Worm (Caenorhabditis elegans): ENCODE data around the gene fsn-1.
A peak's percentile ranks its signal among the peaks of the same experiment; 100 is the strongest.

fsn-1 gene

DNA sequence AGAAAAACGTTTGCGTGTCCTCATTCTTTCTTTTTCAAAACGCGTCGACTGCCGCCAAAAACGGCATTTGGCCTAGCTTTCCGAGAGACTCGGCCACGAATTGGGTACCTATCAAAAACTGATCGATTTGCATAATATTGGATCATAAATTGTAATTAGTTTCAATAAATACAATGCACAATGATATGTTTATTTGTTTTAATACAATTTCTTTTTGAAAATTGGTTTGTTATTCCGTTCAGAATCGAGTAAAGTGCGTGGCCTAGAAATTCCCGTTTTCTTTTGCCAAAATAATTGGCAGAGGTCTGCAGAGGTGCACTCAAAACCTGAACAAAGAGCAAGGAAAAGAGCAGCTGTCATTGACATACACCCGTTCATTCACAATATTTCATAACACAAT is 31.7 kb upstream of the fsn-1 start, which contains the start of gene F26F4.8 (continued):
- TF ChIP-seq ceh-19 (GFP tag; optimal IDR thresholded peaks at IDR 0.05) (no peak), dve-1 (tag; optimal IDR thresholded peaks at IDR 0.05) (no peak)

DNA sequence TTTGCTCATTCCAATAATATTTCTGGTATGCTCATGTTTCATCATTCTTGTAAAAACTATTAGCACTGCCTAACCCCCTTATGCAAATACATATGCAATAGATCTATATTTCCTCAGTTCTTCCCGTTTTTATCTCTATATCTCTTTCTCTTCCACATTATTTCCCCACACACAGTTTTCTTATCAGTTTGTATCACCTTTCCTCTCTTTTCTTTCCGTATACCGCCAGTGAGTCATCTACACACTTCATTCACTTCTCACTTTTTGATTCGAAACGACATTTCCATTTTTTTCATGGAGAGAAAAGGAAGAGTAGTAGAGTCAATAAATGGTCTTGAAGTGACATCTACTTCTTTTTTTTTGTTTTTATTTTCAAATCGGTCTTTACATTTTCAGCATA is 30.8 kb upstream of the fsn-1 start:
- TF ChIP-seq dmd-4 (tag; optimal IDR thresholded peaks at IDR 0.05; ENCODE audit: borderline replicate concordance) (no peak), elt-2 (tag; optimal IDR thresholded peaks at IDR 0.05) (peak; percentile 43), T23F11.4 (GFP tag; optimal IDR thresholded peaks at IDR 0.05) (no peak)

ce11 chrIII:4906896-4907295 is 30.2 kb upstream of the fsn-1 start, which contains the start of gene rom-1:
TSS of gene rom-1 (plus strand) at chrIII:4907196.
- TF ChIP-seq nhr-11 (tag; optimal IDR thresholded peaks at IDR 0.05): no peak
- no peak for TF ChIP-seq unc-42 (tag; optimal IDR thresholded peaks at IDR 0.05)
- TF ChIP-seq ceh-9 (tag; optimal IDR thresholded peaks at IDR 0.05): no peak
- TF ChIP-seq pqm-1 (tag; optimal IDR thresholded peaks at IDR 0.05): no peak
- TF ChIP-seq fkh-10 (GFP tag; optimal IDR thresholded peaks at IDR 0.05): no peak
- TF ChIP-seq ceh-6 (GFP tag; optimal IDR thresholded peaks at IDR 0.05): no peak
- TF ChIP-seq zip-5 (tag; optimal IDR thresholded peaks at IDR 0.05): no peak

- TF ChIP-seq tbx-2 (tag; optimal IDR thresholded peaks at IDR 0.05) (no peak), hlh-6 (tag; optimal IDR thresholded peaks at IDR 0.05) (no peak), zip-5 (tag; optimal IDR thresholded peaks at IDR 0.05) (no peak), syd-9 (tag; optimal IDR thresholded peaks at IDR 0.05) (no peak), ceh-31 (tag; optimal IDR thresholded peaks at IDR 0.05) (no peak), hlh-15 (tag; optimal IDR thresholded peaks at IDR 0.05) (no peak), unc-55 (GFP tag; optimal IDR thresholded peaks at IDR 0.05) (no peak), sox-4 (tag; optimal IDR thresholded peaks at IDR 0.05) (no peak), ama-1 (optimal IDR thresholded peaks at IDR 0.05) (no peak), Y22D7AL.16 (tag; optimal IDR thresholded peaks at IDR 0.05) (no peak)
Measured at ce11 chrIII:4909938-4910337, 27.2 kb upstream of the fsn-1 start, which contains the start of gene F26F4.12. TSS of gene F26F4.12 (minus strand) at chrIII:4910038.

ce11 chrIII:4910956-4911355 is 26.2 kb upstream of the fsn-1 start, which contains the start of gene F26F4.2:
TSS of gene F26F4.2 (plus strand) at chrIII:4911256.
- TF ChIP-seq ama-1 (optimal IDR thresholded peaks at IDR 0.05) (no peak), npax-4 (tag; optimal IDR thresholded peaks at IDR 0.05) (no peak), ceh-24 (tag; optimal IDR thresholded peaks at IDR 0.05) (no peak), sdc-2 (tag; optimal IDR thresholded peaks at IDR 0.05) (no peak), ets-4 (tag; optimal IDR thresholded peaks at IDR 0.05) (no peak), zip-5 (tag; optimal IDR thresholded peaks at IDR 0.05) (no peak), syd-9 (tag; optimal IDR thresholded peaks at IDR 0.05) (no peak), K09A11.1 (tag; optimal IDR thresholded peaks at IDR 0.05; ENCODE audit: insufficient read depth) (no peak), nfya-1 (tag; optimal IDR thresholded peaks at IDR 0.05) (no peak), nhr-232 (tag; optimal IDR thresholded peaks at IDR 0.05) (no peak), rnt-1 (tag; optimal IDR thresholded peaks at IDR 0.05) (no peak), ref-2 (tag; optimal IDR thresholded peaks at IDR 0.05) (no peak), ceh-2 (tag; optimal IDR thresholded peaks at IDR 0.05) (no peak), unc-55 (GFP tag; optimal IDR thresholded peaks at IDR 0.05) (no peak), hlh-8 (tag; optimal IDR thresholded peaks at IDR 0.05) (no peak), Y22D7AL.16 (tag; optimal IDR thresholded peaks at IDR 0.05) (no peak), sox-2 (GFP tag; IDR thresholded peaks at IDR 0.05) (no peak), lin-11 (tag; optimal IDR thresholded peaks at IDR 0.05) (no peak), ceh-9 (tag; optimal IDR thresholded peaks at IDR 0.05) (no peak)

DNA sequence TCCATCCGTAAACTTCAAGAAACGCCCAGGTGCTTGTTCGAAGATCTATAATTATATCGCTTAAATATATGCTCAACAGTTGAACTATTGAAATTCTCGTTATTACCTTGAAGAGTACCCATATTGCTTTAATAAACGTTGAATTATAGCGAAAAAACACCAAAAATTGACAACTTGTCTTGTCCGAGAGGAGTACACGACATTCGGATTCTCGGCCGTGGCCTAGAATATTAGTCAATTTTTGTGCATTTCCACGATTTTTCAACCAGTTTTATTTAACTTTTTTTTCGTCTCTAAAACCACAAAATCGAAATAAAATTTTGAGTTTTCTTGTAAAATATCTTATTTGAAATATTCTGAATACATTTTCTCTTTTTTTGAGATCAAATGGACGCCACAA is 24.8 kb upstream of the fsn-1 start, which contains the start of the genes F26F4.9 and cee-1:
TSS of gene F26F4.9 (minus strand) at position 205 of the 400 bp plus-strand sequence.
TSS of gene cee-1 (plus strand) at position 383 of the 400 bp plus-strand sequence.
- TF ChIP-seq K02D7.2 (tag; optimal IDR thresholded peaks at IDR 0.05): no peak
- TF ChIP-seq hlh-6 (tag; optimal IDR thresholded peaks at IDR 0.05): no peak
- TF ChIP-seq nhr-11 (tag; optimal IDR thresholded peaks at IDR 0.05): no peak
- no peak for TF ChIP-seq ceh-45 (GFP tag; IDR thresholded peaks at IDR 0.05)
- peak; percentile 13 for TF ChIP-seq ztf-16 (tag; optimal IDR thresholded peaks at IDR 0.05)
- TF ChIP-seq ttx-3 (tag; optimal IDR thresholded peaks at IDR 0.05): no peak
- no peak for TF ChIP-seq ceh-30 (tag; optimal IDR thresholded peaks at IDR 0.05)
- no peak for TF ChIP-seq che-1 (tag; optimal IDR thresholded peaks at IDR 0.05)
- TF ChIP-seq hlh-13 (GFP tag; optimal IDR thresholded peaks at IDR 0.05): no peak
- TF ChIP-seq tbx-7 (tag; optimal IDR thresholded peaks at IDR 0.05): peak; percentile 71
- TF ChIP-seq lim-6 (tag; optimal IDR thresholded peaks at IDR 0.05): peak; percentile 39
- peak; percentile 2 for TF ChIP-seq fax-1 (tag; optimal IDR thresholded peaks at IDR 0.05)
- peak; percentile 85 for TF ChIP-seq C08G9.2 (tag; optimal IDR thresholded peaks at IDR 0.05)
- peak; percentile 25 for TF ChIP-seq ref-2 (tag; optimal IDR thresholded peaks at IDR 0.05)

All from whole organism, late embryonic.